Worm (Caenorhabditis elegans) whole organism, early embryonic: ENCODE data around the gene mes-1.

Experiments
- F13C5.2 ChIP-seq: sonication (generic microtip); optimal IDR thresholded peaks from 2 replicates; lab custom pipeline; 2017; ENCODE audit warnings: mild to moderate bottlenecking, missing genetic modification characterization, inconsistent platforms, missing compliant biosample characterization
- ama-1 ChIP-seq: fragments of 150-350 bp; optimal IDR thresholded peaks from 2 replicates; lab custom pipeline; 2014
- ceh-13 ChIP-seq: fragments of 200-800 bp; sonication (Bioruptor generic); optimal IDR thresholded peaks from 2 replicates; lab custom pipeline; 2018; ENCODE audit warnings: mild to moderate bottlenecking, missing genetic modification characterization, missing compliant biosample characterization
- ceh-36 ChIP-seq: sonication (generic microtip); optimal IDR thresholded peaks from 2 replicates; lab custom pipeline; 2016; ENCODE audit warnings: missing genetic modification characterization, inconsistent platforms, missing compliant biosample characterization
- ets-7 ChIP-seq: sonication (generic microtip); optimal IDR thresholded peaks from 2 replicates; lab custom pipeline; 2016; ENCODE audit warnings: missing genotype, missing genetic modification characterization, missing compliant biosample characterization
- pes-1 ChIP-seq: fragments of 200-800 bp; sonication (Bioruptor generic); IDR thresholded peaks from 2 replicates; pipeline ENCODE4 v1.3.6; 2022; ENCODE audit warnings: missing genetic modification reagents, missing genetic modification characterization, missing compliant biosample characterization
- sea-1 ChIP-seq: fragments of 200-800 bp; sonication (Bioruptor generic); conservative IDR thresholded peaks from 2 replicates; pipeline ENCODE4 v1.3.6; 2022; ENCODE audit warnings: missing genetic modification characterization, missing compliant biosample characterization
- tbx-37 ChIP-seq: fragments of 200-800 bp; sonication (Bioruptor generic); conservative IDR thresholded peaks from 2 replicates; pipeline ENCODE4 v1.3.6; 2022; ENCODE audit warnings: missing genetic modification reagents, missing genetic modification characterization, missing compliant biosample characterization
- tra-4 ChIP-seq: sonication (generic microtip); optimal IDR thresholded peaks from 2 replicates; lab custom pipeline; 2017; ENCODE audit warnings: missing genetic modification characterization, missing compliant biosample characterization

DNA sequence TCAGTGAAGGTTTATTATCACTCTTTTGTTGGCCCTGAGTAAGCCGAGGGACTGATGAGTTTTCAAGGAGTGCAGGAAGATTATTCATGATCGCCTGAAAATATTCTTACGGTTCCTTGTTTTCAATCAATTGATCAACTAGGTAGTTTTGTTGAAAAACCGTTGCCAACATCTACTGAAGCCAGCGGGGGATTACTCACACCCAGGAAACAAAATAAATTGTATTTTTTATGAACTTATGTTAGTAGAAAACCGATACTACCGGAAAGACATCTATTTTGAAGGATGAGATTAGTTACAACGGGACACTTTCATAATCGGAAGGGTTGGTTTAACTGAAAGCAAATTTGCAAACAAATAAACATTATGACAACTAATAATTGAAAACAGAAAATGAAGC lies 20.8 kb downstream of the mes-1 start, which contains the start of gene Y62H9A.2:
- TF ChIP-seq ama-1 (lab: Kevin White, UChicago), result no peak
- TF ChIP-seq pes-1 (GFP tag; lab: Robert Waterston, UW), result no peak
- no peak for TF ChIP-seq tra-4
- no peak for TF ChIP-seq ceh-13 (GFP tag; lab: Kevin White, UChicago)
- no peak for TF ChIP-seq F13C5.2 (tag; lab: Kevin White, UChicago)
- TF ChIP-seq ceh-36 (tag; lab: Kevin White, UChicago), result no peak
- no peak for TF ChIP-seq ets-7 (tag; lab: Kevin White, UChicago)
- TF ChIP-seq tbx-37, result no peak
- no peak for TF ChIP-seq sea-1 (GFP tag; lab: Robert Waterston, UW)
